Worm (Caenorhabditis elegans) whole organism, L1 larva: ENCODE results near the gene pqn-27.
A peak's percentile ranks its signal among the peaks of the same experiment; 100 is the strongest.

Experiments
- Y116A8C.19 ChIP-seq: sonication (generic microtip); optimal IDR thresholded peaks from 2 replicates; lab custom pipeline; 2016; ENCODE audit warnings: missing compliant biosample characterization, missing genetic modification characterization, borderline replicate concordance
- aha-1 ChIP-seq: fragments of 150-350 bp; optimal IDR thresholded peaks from 2 replicates; lab custom pipeline; 2014; ENCODE audit warnings: missing biosample characterization, missing genetic modification characterization
- aly-2 ChIP-seq: fragments of 150-350 bp; optimal IDR thresholded peaks from 2 replicates; lab custom pipeline; 2014; ENCODE audit warnings: missing biosample characterization, missing genetic modification characterization
- ceh-8 ChIP-seq: fragments of 200-800 bp; sonication (Bioruptor generic); optimal IDR thresholded peaks from 2 replicates; lab custom pipeline; 2018; ENCODE audit warnings: mild to moderate bottlenecking, missing genetic modification characterization, moderate library complexity, missing compliant biosample characterization
- ces-1 ChIP-seq: fragments of 150-350 bp; optimal IDR thresholded peaks from 2 replicates; lab custom pipeline; 2014; ENCODE audit warnings: missing biosample characterization, missing genetic modification reagents, missing genetic modification characterization
- efl-1 ChIP-seq, 4 experiments: fragments of 150-350 bp; optimal IDR thresholded peaks in 3 of 4; peaks in 1 of 4; 1 replicate in 1 of 4; 2 replicates in 3 of 4; lab custom pipeline; 2014; ENCODE audit warnings: missing biosample characterization in 2 of 4, missing genetic modification characterization in 2 of 4, missing genetic modification reagents in 2 of 4
- elt-2 ChIP-seq: sonication (generic microtip); optimal IDR thresholded peaks from 2 replicates; lab custom pipeline; 2016; ENCODE audit warnings: missing genetic modification characterization, mild to moderate bottlenecking, inconsistent platforms, missing compliant biosample characterization, missing genetic modification reagents
- fkh-4 ChIP-seq: sonication (generic microtip); optimal IDR thresholded peaks from 2 replicates; lab custom pipeline; 2016; ENCODE audit warnings: missing compliant biosample characterization, missing genetic modification characterization, borderline replicate concordance
- fos-1 ChIP-seq: fragments of 150-350 bp; optimal IDR thresholded peaks from 2 replicates; lab custom pipeline; 2014; ENCODE audit warnings: missing biosample characterization, missing genetic modification characterization
- grh-1 ChIP-seq: fragments of 200-800 bp; sonication (Bioruptor generic); IDR thresholded peaks from 2 replicates; pipeline ENCODE4 v1.3.6; 2022; ENCODE audit warnings: missing genetic modification reagents, missing genetic modification characterization, missing compliant biosample characterization
- hlh-17 ChIP-seq: fragments of 200-800 bp; sonication (Bioruptor generic); optimal IDR thresholded peaks from 2 replicates; lab custom pipeline; 2018; ENCODE audit warnings: missing genetic modification characterization, mild to moderate bottlenecking, missing compliant biosample characterization, moderate library complexity, borderline replicate concordance
- hlh-4 ChIP-seq: sonication (generic microtip); optimal IDR thresholded peaks from 2 replicates; lab custom pipeline; 2016; ENCODE audit warnings: mild to moderate bottlenecking, missing genetic modification characterization, missing compliant biosample characterization
- isw-1 ChIP-seq: fragments of 200-800 bp; sonication (Bioruptor generic); IDR thresholded peaks from 2 replicates; pipeline ENCODE4 v1.3.6; 2022; ENCODE audit warnings: missing genetic modification characterization, missing compliant biosample characterization
- jun-1 ChIP-seq: fragments of 150-350 bp; optimal IDR thresholded peaks from 2 replicates; lab custom pipeline; 2014; ENCODE audit warnings: missing biosample characterization, missing genetic modification reagents, missing genetic modification characterization
- lin-14 ChIP-seq: fragments of 200-800 bp; sonication (Bioruptor generic); optimal IDR thresholded peaks from 2 replicates; lab custom pipeline; 2018; ENCODE audit warnings: mild to moderate bottlenecking, missing genetic modification characterization, moderate library complexity, missing compliant biosample characterization
- lin-15B ChIP-seq: fragments of 150-350 bp; sonication (generic microtip); optimal IDR thresholded peaks from 3 replicates; lab custom pipeline; 2014; ENCODE audit warnings: missing biosample characterization, missing genetic modification characterization
- lin-35 ChIP-seq, 2 experiments: fragments of 150-350 bp; optimal IDR thresholded peaks; 2 replicates each; lab custom pipeline; 2014; ENCODE audit warnings: missing biosample characterization in 2 of 2, missing genetic modification characterization in 2 of 2, missing genetic modification reagents in 2 of 2
- lin-39 ChIP-seq: fragments of 150-350 bp; optimal IDR thresholded peaks from 2 replicates; lab custom pipeline; 2014; ENCODE audit warnings: missing biosample characterization, missing genetic modification reagents, missing genetic modification characterization
- lsy-2 ChIP-seq, 2 experiments: fragments of 150-350 bp; optimal IDR thresholded peaks; 2 replicates each; lab custom pipeline; 2014; ENCODE audit warnings: missing biosample characterization in 2 of 2, missing genetic modification characterization in 2 of 2
- mab-9 ChIP-seq: fragments of 200-800 bp; sonication (Bioruptor generic); IDR thresholded peaks from 2 replicates; pipeline ENCODE4 v1.3.6; 2022; ENCODE audit warnings: missing genetic modification reagents, missing genetic modification characterization, missing compliant biosample characterization
- mep-1 ChIP-seq: fragments of 150-350 bp; optimal IDR thresholded peaks from 2 replicates; lab custom pipeline; 2014; ENCODE audit warnings: missing biosample characterization, missing genetic modification characterization
- nhr-20 ChIP-seq: sonication (generic microtip); optimal IDR thresholded peaks from 2 replicates; lab custom pipeline; 2016; ENCODE audit warnings: mild to moderate bottlenecking, missing genetic modification characterization, missing compliant biosample characterization
- nhr-237 ChIP-seq: fragments of 150-350 bp; optimal IDR thresholded peaks from 2 replicates; lab custom pipeline; 2014; ENCODE audit warnings: missing biosample characterization, missing genetic modification characterization
- nhr-28 ChIP-seq: fragments of 150-350 bp; optimal IDR thresholded peaks from 2 replicates; lab custom pipeline; 2014; ENCODE audit warnings: missing biosample characterization, missing genetic modification characterization
- nhr-47 ChIP-seq: sonication (generic microtip); optimal IDR thresholded peaks from 2 replicates; lab custom pipeline; 2016; ENCODE audit warnings: mild to moderate bottlenecking, missing genetic modification characterization, moderate library complexity, missing compliant biosample characterization
- pag-3 ChIP-seq: sonication (generic microtip); optimal IDR thresholded peaks from 2 replicates; lab custom pipeline; 2017; ENCODE audit warnings: missing genetic modification characterization, mild to moderate bottlenecking, missing compliant biosample characterization, antibody characterized with exemption, borderline replicate concordance; ENCODE audit not compliant: insufficient read depth
- rnt-1 ChIP-seq: sonication (generic microtip); optimal IDR thresholded peaks from 2 replicates; lab custom pipeline; 2016; ENCODE audit warnings: mild to moderate bottlenecking, missing genetic modification characterization, moderate library complexity, missing compliant biosample characterization
- skn-1 ChIP-seq: fragments of 150-350 bp; optimal IDR thresholded peaks from 2 replicates; lab custom pipeline; 2014; ENCODE audit warnings: missing biosample characterization, missing genetic modification characterization
- snu-23 ChIP-seq: sonication (generic microtip); optimal IDR thresholded peaks from 2 replicates; lab custom pipeline; 2016; ENCODE audit warnings: missing genetic modification characterization, missing compliant biosample characterization
- tbx-2 ChIP-seq: sonication (generic microtip); optimal IDR thresholded peaks from 2 replicates; lab custom pipeline; 2016; ENCODE audit warnings: missing genetic modification characterization, missing compliant biosample characterization
- unc-62 ChIP-seq: fragments of 150-350 bp; optimal IDR thresholded peaks from 2 replicates; lab custom pipeline; 2014; ENCODE audit warnings: missing biosample characterization, missing genetic modification reagents, missing genetic modification characterization
- unc-98 ChIP-seq: fragments of 200-800 bp; sonication (Bioruptor generic); IDR thresholded peaks from 2 replicates; pipeline ENCODE4 v1.3.6; 2022; ENCODE audit warnings: missing genetic modification characterization, missing compliant biosample characterization

Gene pqn-27

DNA sequence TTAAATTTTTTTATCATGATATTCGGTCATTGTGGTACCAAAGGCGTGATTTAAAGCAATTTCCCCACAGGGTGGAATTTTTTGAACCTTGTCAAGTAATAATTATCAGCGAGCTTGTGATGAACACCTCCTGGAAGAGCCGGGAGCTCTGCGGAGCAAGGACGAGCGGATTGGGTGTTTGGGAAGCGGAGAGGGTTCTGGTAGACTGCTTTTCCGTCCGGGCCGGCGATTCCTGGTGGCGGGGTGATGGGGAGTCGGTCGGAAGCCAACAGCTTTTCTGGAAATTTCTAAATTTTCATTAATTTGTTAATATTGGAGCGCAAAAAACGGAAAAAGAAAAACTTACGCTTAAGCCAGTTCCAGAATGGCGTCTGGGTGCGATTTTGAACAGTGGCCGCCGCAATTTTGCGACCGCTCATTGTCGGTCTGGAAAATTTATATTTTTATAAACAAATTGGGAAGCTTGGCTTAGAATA, 33.8 kb upstream of the pqn-27 start, which contains the start of gene ndua-7:
ndua-7 (minus strand) TSS at position 426 of the 476 bp plus-strand sequence.
- TF ChIP-seq mab-9 (GFP tag; lab: Robert Waterston, UW) (no peak), efl-1 (optimal IDR thresholded peaks at IDR 0.05; lab: Kevin White, UChicago) (no peak), efl-1 (GFP tag; optimal IDR thresholded peaks at IDR 0.05 in 1 of 2; lab: Kevin White, UChicago) (peak in 1 of 2 experiments; percentile 35), rnt-1 (tag; lab: Kevin White, UChicago) (no peak), unc-62 (no peak), ceh-8 (GFP tag; lab: Kevin White, UChicago) (peak; percentile 31)
- TF ChIP-seq, all 84 proteins: peak for 2

DNA sequence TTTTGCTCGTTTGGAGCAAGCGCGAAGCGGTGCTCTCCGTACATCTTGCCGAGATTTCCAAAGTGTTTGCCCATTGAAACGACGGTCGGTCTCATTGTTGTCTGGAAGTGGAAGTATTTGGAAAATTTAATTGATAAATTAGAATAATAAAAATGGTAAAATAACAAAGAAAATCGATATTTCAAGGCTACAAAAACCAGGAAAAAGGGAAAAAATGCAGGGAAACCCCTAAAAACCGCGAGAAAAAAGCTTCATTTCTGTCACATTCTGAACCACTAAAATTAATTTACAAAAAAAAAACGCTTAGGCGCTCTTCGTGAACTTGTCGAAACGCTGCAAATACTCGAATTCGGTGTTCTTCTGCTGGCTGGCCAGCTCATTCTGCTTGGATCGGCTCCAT, 32.5 kb upstream of the pqn-27 start, which contains the start of gene F45H10.2:
F45H10.2 (minus strand) TSS at position 101 of the 400 bp plus-strand sequence.
- TF ChIP-seq unc-98 (no peak), hlh-17 (no peak), lsy-2 (tag; optimal IDR thresholded peaks at IDR 0.05; lab: Kevin White, UChicago) (no peak), isw-1 (GFP tag; lab: Robert Waterston, UW) (no peak), snu-23 (no peak), hlh-4 (no peak), fkh-4 (no peak), ces-1 (GFP tag; lab: Kevin White, UChicago) (no peak), aha-1 (tag; lab: Kevin White, UChicago) (no peak), nhr-237 (no peak), jun-1 (no peak), fos-1 (tag; lab: Kevin White, UChicago) (no peak), lin-15B (tag; lab: Kevin White, UChicago) (no peak), aly-2 (tag; lab: Kevin White, UChicago) (no peak), pag-3 (no peak)

DNA sequence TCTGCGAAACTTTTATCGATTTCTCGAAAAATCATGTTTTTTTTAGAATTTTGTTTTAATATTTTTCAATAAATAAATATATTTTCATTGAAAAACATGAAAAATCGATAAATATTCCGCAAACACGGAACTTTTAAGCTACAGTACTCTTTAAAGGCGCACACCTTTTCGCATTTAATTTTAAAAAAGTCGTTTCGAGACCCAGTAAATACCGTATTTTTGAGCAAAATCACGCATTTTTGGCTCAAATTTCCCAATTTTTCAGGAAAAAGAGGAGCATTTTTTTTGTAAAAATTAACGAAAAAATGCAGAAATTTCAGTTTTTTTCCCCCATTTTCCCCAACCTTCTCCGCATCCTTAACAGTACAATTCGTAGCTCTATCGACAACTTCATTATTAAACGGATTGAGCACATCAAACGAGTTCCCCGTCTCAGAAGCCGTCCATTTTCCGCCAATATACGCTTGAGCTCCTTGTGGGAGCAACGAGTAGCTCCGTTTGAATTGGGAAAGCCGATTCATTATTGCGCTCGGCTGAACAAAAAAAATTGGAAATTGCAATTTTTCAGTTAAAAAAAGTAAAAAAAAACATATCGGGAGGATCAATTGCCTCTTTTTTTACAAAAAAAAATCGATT, 30.9 kb upstream of the pqn-27 start, which contains the start of gene alh-7:
alh-7 (minus strand) TSS at position 533 of the 636 bp plus-strand sequence.
- TF ChIP-seq elt-2 (tag; lab: Kevin White, UChicago) (no peak), mep-1 (tag; lab: Kevin White, UChicago) (no peak), ceh-8 (GFP tag; lab: Kevin White, UChicago) (no peak), lin-14 (GFP tag; lab: Kevin White, UChicago) (no peak), lin-35 (GFP tag; optimal IDR thresholded peaks at IDR 0.05; lab: Kevin White, UChicago) (no peak), aly-2 (tag; lab: Kevin White, UChicago) (no peak), isw-1 (GFP tag; lab: Robert Waterston, UW) (no peak), lin-39 (tag; lab: Kevin White, UChicago) (no peak)

DNA sequence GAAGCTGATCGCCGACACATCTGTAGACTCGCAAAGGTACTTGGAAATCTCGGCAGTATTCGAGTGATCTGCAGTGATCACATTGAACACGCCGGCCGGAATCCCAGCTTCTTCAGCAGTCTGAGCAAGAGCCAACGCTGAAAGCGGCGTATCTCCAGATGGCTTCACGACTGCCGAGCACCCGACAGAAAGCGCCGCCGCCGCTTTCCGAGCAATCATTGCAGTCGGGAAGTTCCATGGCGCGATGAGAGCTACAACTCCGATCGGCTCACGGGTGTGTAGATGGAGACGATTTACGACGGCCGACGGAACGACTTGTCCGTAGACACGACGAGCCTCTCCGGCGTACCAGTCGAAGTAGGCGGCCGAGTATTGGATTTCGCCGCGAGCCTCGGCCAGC, 29.5 kb upstream of the pqn-27 start:
- TF ChIP-seq unc-98 (no peak), tbx-2 (no peak), lin-39 (tag; lab: Kevin White, UChicago) (no peak), Y116A8C.19 (tag; lab: Kevin White, UChicago) (no peak), skn-1 (tag; lab: Kevin White, UChicago) (no peak), nhr-20 (tag; lab: Kevin White, UChicago) (no peak), fos-1 (tag; lab: Kevin White, UChicago) (no peak), nhr-28 (tag; lab: Kevin White, UChicago) (no peak), nhr-47 (tag; lab: Kevin White, UChicago) (no peak)

DNA sequence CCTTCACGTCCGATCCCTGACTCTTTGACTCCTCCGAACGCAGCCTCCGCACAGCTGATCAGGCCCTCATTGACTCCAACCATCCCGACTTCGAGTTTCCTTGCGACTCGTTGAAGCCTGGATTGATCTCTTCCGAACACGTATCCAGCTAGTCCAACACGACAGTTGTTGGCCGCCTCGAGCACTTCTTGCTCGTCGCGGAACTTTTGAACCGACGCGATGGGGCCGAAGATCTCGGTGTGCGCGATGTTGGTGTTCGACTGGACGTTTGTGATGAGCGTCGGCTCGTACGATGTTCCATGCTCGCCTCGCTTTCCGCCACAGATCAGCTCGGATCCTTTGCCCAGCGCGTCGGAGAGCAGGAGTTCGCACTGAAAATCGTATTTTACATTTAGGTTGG, 27.1 kb upstream of the pqn-27 start:
- TF ChIP-seq grh-1 (GFP tag; lab: Robert Waterston, UW) (0 out of 2 replicates have a peak, but pooled peaks have one; percentile 11), efl-1 (optimal IDR thresholded peaks at IDR 0.05; lab: Kevin White, UChicago) (no peak), efl-1 (GFP tag; optimal IDR thresholded peaks at IDR 0.05 in 1 of 2; lab: Kevin White, UChicago) (no peak)
- TF ChIP-seq, all 84 proteins: peak for 1
